Worm (Caenorhabditis elegans): ENCODE results near the gene F18A11.5.

DNA sequence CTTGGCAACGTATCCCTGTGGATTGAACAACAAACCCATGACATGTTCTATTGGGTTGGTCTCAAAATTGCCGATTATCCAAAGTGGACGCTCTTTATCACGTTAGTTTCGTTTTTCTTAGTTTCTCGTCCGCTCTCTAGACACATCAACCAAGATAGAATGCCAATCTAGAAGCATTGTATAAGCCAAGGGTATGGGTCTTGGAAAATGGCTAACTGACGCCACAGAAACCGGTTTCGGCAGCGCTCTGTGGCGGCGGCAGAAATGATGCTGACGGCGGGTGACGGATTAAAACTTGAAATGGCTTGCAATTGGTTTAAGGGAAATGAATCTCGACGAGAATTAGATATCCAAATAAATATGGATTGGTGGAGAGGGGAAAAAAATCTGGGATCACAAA lies 48.5 kb downstream of the F18A11.5 start:
- no peak for TF ChIP-seq ama-1 (optimal IDR thresholded peaks at IDR 0.05)
- no peak for TF ChIP-seq ceh-82 (tag; optimal IDR thresholded peaks at IDR 0.05)
- TF ChIP-seq skn-1 (tag; optimal IDR thresholded peaks at IDR 0.05) = no peak
- no peak for TF ChIP-seq nhr-77 (tag; optimal IDR thresholded peaks at IDR 0.05)
- no peak for TF ChIP-seq nhr-20 (tag; optimal IDR thresholded peaks at IDR 0.05)
- TF ChIP-seq lin-15B (tag; optimal IDR thresholded peaks at IDR 0.05) = no peak
- TF ChIP-seq nhr-76 (tag; optimal IDR thresholded peaks at IDR 0.05) = no peak
- no peak for TF ChIP-seq fos-1 (tag; optimal IDR thresholded peaks at IDR 0.05)
- no peak for TF ChIP-seq snu-23 (GFP tag; optimal IDR thresholded peaks at IDR 0.05)

All from whole organism, L1 larva.